Worm (Caenorhabditis elegans): ENCODE measurements around the gene ndab-2.
A peak's percentile ranks its signal among the peaks of the same experiment; 100 is the strongest.

ndab-2 gene

DNA sequence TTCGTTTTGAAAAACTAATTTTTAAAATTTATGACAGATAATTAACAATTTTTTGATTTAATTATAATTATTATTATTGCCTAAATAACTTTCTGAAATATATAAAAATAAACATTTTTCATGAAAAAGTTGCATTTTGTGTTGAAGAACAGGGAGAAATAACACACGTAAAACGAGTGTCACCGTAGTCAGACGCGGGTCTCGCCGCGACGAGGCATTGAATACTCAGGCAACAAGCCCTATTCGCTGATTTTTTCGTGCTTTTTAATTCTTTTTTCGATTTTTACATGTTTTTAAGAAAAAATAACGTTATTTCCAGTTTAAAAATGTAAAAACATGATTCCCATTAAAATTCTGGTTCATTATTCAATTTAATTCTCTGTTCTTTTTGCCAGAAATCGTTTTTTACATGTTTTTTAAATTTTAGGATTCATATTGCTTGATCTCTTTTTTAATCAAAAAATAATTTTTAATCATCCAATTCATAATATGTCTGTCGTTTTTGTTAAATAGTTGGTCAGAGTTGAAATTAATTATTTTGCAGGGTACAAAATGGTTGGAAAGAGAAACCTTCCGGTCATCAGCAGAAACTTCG lies 27.4 kb downstream of the ndab-2 start, which contains the start of gene rpl-6 (continued):
- TF ChIP-seq T20F7.1 (GFP tag; optimal IDR thresholded peaks at IDR 0.05) (peak; percentile 87), daf-16 (GFP tag; optimal IDR thresholded peaks at IDR 0.05) (no peak), daf-16 (tag; optimal IDR thresholded peaks at IDR 0.05) (peak; percentile 85), fos-1 (tag; optimal IDR thresholded peaks at IDR 0.05) (no peak), cey-2 (tag; optimal IDR thresholded peaks at IDR 0.05; ENCODE audit: borderline replicate concordance, insufficient read depth) (no peak)

ce11 chrIII:7209721-7210120 lies 29.2 kb downstream of the ndab-2 start, which contains the start of gene R151.2:
Gene R151.2, plus strand, starts transcription at chrIII:7209967.
- TF ChIP-seq F10B5.3 (tag; optimal IDR thresholded peaks at IDR 0.05) (no peak), egl-43 (GFP tag; IDR thresholded peaks at IDR 0.05) (no peak), ztf-7 (tag; optimal IDR thresholded peaks at IDR 0.05) (no peak), F49E8.2 (tag; optimal IDR thresholded peaks at IDR 0.05; ENCODE audit: borderline replicate concordance) (peak; percentile 62), Y48G9A.11 (GFP tag; IDR thresholded peaks at IDR 0.05) (peak; percentile 38; the same call in 1 of the 2 replicates), D1046.2 (GFP tag; IDR thresholded peaks at IDR 0.05) (no peak), mdl-1 (tag; optimal IDR thresholded peaks at IDR 0.05) (no peak), ama-1 (optimal IDR thresholded peaks at IDR 0.05) (peak; percentile 65), daf-8 (GFP tag; IDR thresholded peaks at IDR 0.05) (no peak), F44E2.7 (GFP tag; IDR thresholded peaks at IDR 0.05) (0 out of 2 replicates have a peak, but pooled peaks have one; percentile 9), dmd-9 (GFP tag; IDR thresholded peaks at IDR 0.05) (no peak), nhr-111 (GFP tag; optimal IDR thresholded peaks at IDR 0.05) (no peak), lim-7 (GFP tag; IDR thresholded peaks at IDR 0.05) (no peak), ceh-20 (GFP tag; IDR thresholded peaks at IDR 0.05) (no peak), T20F7.1 (GFP tag; optimal IDR thresholded peaks at IDR 0.05) (no peak), mes-2 (tag; optimal IDR thresholded peaks at IDR 0.05; ENCODE audit: poor library complexity, severe bottlenecking) (peak; percentile 14), hif-1 (tag; optimal IDR thresholded peaks at IDR 0.05) (no peak), lin-38 (GFP tag; IDR thresholded peaks at IDR 0.05) (peak; percentile 29)

DNA sequence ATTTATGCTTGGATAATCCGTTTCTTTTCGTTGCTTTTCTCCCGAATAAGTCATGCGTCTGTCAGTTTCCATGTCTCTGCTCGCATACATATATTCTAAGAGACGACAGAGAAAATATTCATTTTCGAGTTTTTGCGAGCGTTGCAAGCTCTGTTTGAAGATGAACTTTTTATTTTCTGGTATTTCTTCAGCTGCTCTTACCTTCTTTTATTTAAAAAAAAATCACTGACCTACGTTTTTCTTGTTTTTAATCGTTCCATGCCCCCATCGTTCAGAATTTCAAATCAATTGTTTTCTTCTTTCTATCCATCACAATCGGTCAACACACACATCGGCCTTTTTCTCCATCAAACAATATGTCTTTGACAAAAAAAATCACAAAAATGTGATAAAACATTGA lies 29.9 kb downstream of the ndab-2 start:
- TF ChIP-seq aha-1 (tag) (peak; percentile 90), unc-62 (GFP tag; optimal IDR thresholded peaks at IDR 0.05 in 1 of 2) (peak in 1 of 2 experiments; percentile 76), unc-62 (tag; optimal IDR thresholded peaks at IDR 0.05) (no peak), ztf-7 (tag; optimal IDR thresholded peaks at IDR 0.05) (no peak), ceh-44 (GFP tag; IDR thresholded peaks at IDR 0.05) (no peak), mes-2 (tag; optimal IDR thresholded peaks at IDR 0.05; ENCODE audit: poor library complexity, severe bottlenecking) (peak; percentile 35)

DNA sequence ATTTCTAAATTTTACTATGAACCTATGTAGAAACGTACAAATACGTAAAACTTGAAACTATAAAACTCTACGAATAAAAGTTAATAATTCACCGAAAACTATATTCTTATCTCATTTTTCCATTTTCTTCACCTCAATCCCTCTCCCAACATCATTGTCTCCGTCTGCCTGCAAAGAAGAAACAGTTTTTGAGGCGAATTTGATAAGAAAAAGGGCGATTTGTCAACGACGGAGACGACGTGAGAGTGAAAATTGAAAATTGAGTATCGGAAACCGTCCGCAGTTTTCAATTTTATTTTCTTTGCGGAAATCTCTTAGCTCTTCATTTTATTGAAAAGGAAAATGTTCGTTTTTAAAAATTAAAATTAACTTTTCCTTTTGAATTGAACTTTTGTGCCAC lies 31.5 kb downstream of the ndab-2 start:
- TF ChIP-seq ztf-7 (tag; optimal IDR thresholded peaks at IDR 0.05) (no peak), ZK337.2 (GFP tag; IDR thresholded peaks at IDR 0.05) (no peak), fos-1 (tag; optimal IDR thresholded peaks at IDR 0.05) (no peak), F44E2.7 (GFP tag; IDR thresholded peaks at IDR 0.05) (no peak), aly-2 (tag; optimal IDR thresholded peaks at IDR 0.05) (no peak), lin-15B (tag; optimal IDR thresholded peaks at IDR 0.05) (no peak), hlh-11 (tag; optimal IDR thresholded peaks at IDR 0.05) (peak; percentile 31), set-16 (GFP tag; IDR thresholded peaks at IDR 0.05) (no peak), egl-27 (tag; optimal IDR thresholded peaks at IDR 0.05) (no peak), R02D3.7 (tag; optimal IDR thresholded peaks at IDR 0.05) (no peak), mes-2 (tag; optimal IDR thresholded peaks at IDR 0.05; ENCODE audit: poor library complexity, severe bottlenecking) (no peak), dpl-1 (GFP tag; optimal IDR thresholded peaks at IDR 0.05) (no peak), zag-1 (tag; optimal IDR thresholded peaks at IDR 0.05) (no peak), F49E8.2 (tag; optimal IDR thresholded peaks at IDR 0.05; ENCODE audit: borderline replicate concordance) (no peak), dmd-8 (GFP tag; IDR thresholded peaks at IDR 0.05) (no peak), unc-62 (GFP tag; optimal IDR thresholded peaks at IDR 0.05 in 1 of 2) (peak in 1 of 2 experiments; percentile 61), unc-62 (tag; optimal IDR thresholded peaks at IDR 0.05) (no peak), vab-7 (GFP tag; IDR thresholded peaks at IDR 0.05) (no peak), cey-2 (tag; optimal IDR thresholded peaks at IDR 0.05; ENCODE audit: borderline replicate concordance, insufficient read depth) (no peak), spr-3 (GFP tag; optimal IDR thresholded peaks at IDR 0.05) (no peak), pha-4 (GFP tag; IDR thresholded peaks at IDR 0.05) (no peak), pha-4 (tag; optimal IDR thresholded peaks at IDR 0.05) (no peak), zip-11 (GFP tag; IDR thresholded peaks at IDR 0.05) (no peak), dmd-6 (GFP tag; IDR thresholded peaks at IDR 0.05) (peak; percentile 28; the same call in 1 of the 2 replicates), lin-29 (GFP tag; IDR thresholded peaks at IDR 0.05) (no peak), attf-4 (tag; optimal IDR thresholded peaks at IDR 0.05) (no peak), lin-38 (GFP tag; IDR thresholded peaks at IDR 0.05) (no peak), snpc-1.2 (GFP tag; IDR thresholded peaks at IDR 0.05) (no peak)

Measured in whole organism, L4 larva.